Fruit fly (Drosophila melanogaster) whole organism, prepupa: Measurements from ENCODE around the gene CG12099.

Experiments used
- CG10631 ChIP-seq: fragments of 200-800 bp; sonication (Bioruptor generic); optimal IDR thresholded peaks from 2 replicates; lab custom pipeline; 2016; ENCODE audit warnings: missing biosample characterization, missing genetic modification characterization
- CG10669 ChIP-seq: fragments of 200-800 bp; sonication (Bioruptor generic); optimal IDR thresholded peaks from 3 replicates; lab custom pipeline; 2018; ENCODE audit warnings: missing biosample characterization, mild to moderate bottlenecking, missing genetic modification characterization, moderate library complexity
- CG11294 ChIP-seq: fragments of 200-800 bp; sonication (Bioruptor generic); IDR thresholded peaks from 2 replicates; pipeline ENCODE4 v1.3.6; 2022; ENCODE audit warnings: missing biosample characterization, missing genetic modification characterization
- CG11762 ChIP-seq: fragments of 200-800 bp; sonication (Bioruptor generic); optimal IDR thresholded peaks from 3 replicates; lab custom pipeline; 2016; ENCODE audit warnings: missing biosample characterization, missing genetic modification characterization; ENCODE audit not compliant: insufficient read depth
- CG15336 ChIP-seq: fragments of 200-800 bp; sonication (Bioruptor generic); IDR thresholded peaks from 2 replicates; pipeline ENCODE4 v1.3.6; 2022; ENCODE audit warnings: missing biosample characterization, missing genetic modification characterization
- CG1621 ChIP-seq: fragments of 200-800 bp; sonication (Bioruptor generic); optimal IDR thresholded peaks from 3 replicates; lab custom pipeline; 2018; ENCODE audit warnings: missing biosample characterization, mild to moderate bottlenecking, missing genetic modification characterization
- CG16779 ChIP-seq: fragments of 200-800 bp; sonication (Bioruptor generic); optimal IDR thresholded peaks from 3 replicates; lab custom pipeline; 2017; ENCODE audit warnings: missing biosample characterization, mild to moderate bottlenecking, missing genetic modification characterization
- CG3032 ChIP-seq: fragments of 200-800 bp; optimal IDR thresholded peaks from 2 replicates; lab custom pipeline; 2019; ENCODE audit warnings: missing biosample characterization, mild to moderate bottlenecking, missing genetic modification characterization, moderate library complexity
- CG32006 ChIP-seq: fragments of 200-800 bp; sonication (Bioruptor generic); optimal IDR thresholded peaks from 3 replicates; lab custom pipeline; 2017; ENCODE audit warnings: missing biosample characterization, mild to moderate bottlenecking, missing genetic modification characterization
- CG34406 ChIP-seq: fragments of 200-800 bp; sonication (Bioruptor generic); optimal IDR thresholded peaks from 3 replicates; lab custom pipeline; 2016; ENCODE audit warnings: missing biosample characterization, missing genetic modification characterization
- CG3919 ChIP-seq: fragments of 200-800 bp; sonication (Bioruptor generic); optimal IDR thresholded peaks from 3 replicates; lab custom pipeline; 2016; ENCODE audit warnings: missing biosample characterization, missing genetic modification characterization
- CG6163 ChIP-seq: fragments of 200-800 bp; sonication (Bioruptor generic); IDR thresholded peaks from 3 replicates; pipeline ENCODE4 v1.3.6; 2022; ENCODE audit warnings: missing biosample characterization, missing genetic modification characterization
- CG6276 ChIP-seq: fragments of 200-800 bp; sonication (Bioruptor generic); optimal IDR thresholded peaks from 2 replicates; lab custom pipeline; 2017; ENCODE audit warnings: missing biosample characterization, mild to moderate bottlenecking, missing genetic modification characterization
- CG6808 ChIP-seq: fragments of 200-800 bp; sonication (Bioruptor generic); optimal IDR thresholded peaks from 3 replicates; lab custom pipeline; 2017; ENCODE audit warnings: missing biosample characterization, missing genetic modification characterization, mild to moderate bottlenecking, moderate library complexity, missing genetic modification reagents
- CG6854 ChIP-seq: fragments of 200-800 bp; sonication (Bioruptor generic); optimal IDR thresholded peaks from 2 replicates; lab custom pipeline; 2017; ENCODE audit warnings: missing biosample characterization, mild to moderate bottlenecking, missing genetic modification characterization
- CG7368 ChIP-seq: fragments of 200-800 bp; sonication (Bioruptor generic); optimal IDR thresholded peaks from 3 replicates; lab custom pipeline; 2016; ENCODE audit warnings: missing biosample characterization, missing genetic modification characterization
- CG8119 ChIP-seq: fragments of 200-800 bp; sonication (Bioruptor generic); IDR thresholded peaks from 3 replicates; pipeline ENCODE4 v1.3.6; 2022; ENCODE audit warnings: missing biosample characterization, missing genetic modification characterization
- Eip75B ChIP-seq: fragments of 200-800 bp; sonication (Bioruptor generic); optimal IDR thresholded peaks from 3 replicates; lab custom pipeline; 2016; ENCODE audit warnings: missing biosample characterization, missing genetic modification characterization
- Eip78C ChIP-seq: fragments of 200-800 bp; sonication (Bioruptor generic); peaks from one replicate; lab custom pipeline; 2016; ENCODE audit warnings: missing biosample characterization, missing genetic modification characterization
- Eip93F ChIP-seq: fragments of 200-800 bp; sonication (Bioruptor generic); optimal IDR thresholded peaks from 2 replicates; lab custom pipeline; 2016; ENCODE audit warnings: missing biosample characterization, mild to moderate bottlenecking, missing genetic modification characterization
- Ets21C ChIP-seq: fragments of 200-800 bp; sonication (Bioruptor generic); optimal IDR thresholded peaks from 3 replicates; lab custom pipeline; 2016; ENCODE audit warnings: missing biosample characterization, missing genetic modification characterization
- Ets96B ChIP-seq: fragments of 200-800 bp; optimal IDR thresholded peaks from 2 replicates; lab custom pipeline; 2019; ENCODE audit warnings: missing biosample characterization, mild to moderate bottlenecking, missing genetic modification characterization, moderate library complexity
- Hr38 ChIP-seq: sonication (Bioruptor generic); optimal IDR thresholded peaks from 2 replicates; lab custom pipeline; 2016; ENCODE audit warnings: missing biosample characterization, missing genetic modification characterization
- Hr4 ChIP-seq: fragments of 200-800 bp; sonication (Bioruptor generic); optimal IDR thresholded peaks from 3 replicates; lab custom pipeline; 2016; ENCODE audit warnings: missing biosample characterization, missing genetic modification characterization
- Met ChIP-seq: fragments of 200-800 bp; sonication (Bioruptor generic); optimal IDR thresholded peaks from 3 replicates; lab custom pipeline; 2016; ENCODE audit warnings: missing biosample characterization, missing genetic modification characterization
- achi ChIP-seq: fragments of 200-800 bp; sonication (Bioruptor generic); optimal IDR thresholded peaks from 3 replicates; lab custom pipeline; 2016; ENCODE audit warnings: missing biosample characterization, missing genetic modification characterization
- cyc ChIP-seq: fragments of 200-800 bp; sonication (Bioruptor generic); optimal IDR thresholded peaks from 3 replicates; lab custom pipeline; 2016; ENCODE audit warnings: missing biosample characterization, missing genetic modification characterization
- dsx ChIP-seq: fragments of 200-800 bp; optimal IDR thresholded peaks from 3 replicates; lab custom pipeline; 2019; ENCODE audit warnings: missing biosample characterization, mild to moderate bottlenecking, missing genetic modification characterization, moderate library complexity; ENCODE audit not compliant: poor library complexity, severe bottlenecking
- eg ChIP-seq: fragments of 200-800 bp; sonication (Bioruptor generic); IDR thresholded peaks from 3 replicates; pipeline ENCODE4 v1.3.6; 2022; ENCODE audit warnings: missing biosample characterization, missing genetic modification characterization
- esn ChIP-seq: fragments of 200-800 bp; sonication (Bioruptor generic); optimal IDR thresholded peaks from 2 replicates; lab custom pipeline; 2016; ENCODE audit warnings: missing biosample characterization, mild to moderate bottlenecking, missing genetic modification characterization, moderate library complexity
- fd59A ChIP-seq: fragments of 200-800 bp; sonication (Bioruptor generic); optimal IDR thresholded peaks from 2 replicates; lab custom pipeline; 2017; ENCODE audit warnings: missing biosample characterization, mild to moderate bottlenecking, missing genetic modification characterization, missing genetic modification reagents
- fkh ChIP-seq: fragments of 200-800 bp; sonication (Bioruptor generic); optimal IDR thresholded peaks from 3 replicates; lab custom pipeline; 2017; ENCODE audit warnings: missing biosample characterization, mild to moderate bottlenecking, missing genetic modification characterization, moderate library complexity
- lz ChIP-seq: fragments of 200-800 bp; sonication (Bioruptor generic); optimal IDR thresholded peaks from 3 replicates; lab custom pipeline; 2016; ENCODE audit warnings: missing biosample characterization, missing genetic modification characterization
- pdm3 ChIP-seq: fragments of 200-800 bp; sonication (Bioruptor generic); optimal IDR thresholded peaks from 3 replicates; lab custom pipeline; 2016; ENCODE audit warnings: missing biosample characterization, missing genetic modification characterization
- ss ChIP-seq, 2 experiments: fragments of 200-800 bp; sonication (Bioruptor generic); optimal IDR thresholded peaks; 2 replicates in 1 of 2; 3 replicates in 1 of 2; lab custom pipeline; 2017 to 2018; ENCODE audit warnings: mild to moderate bottlenecking in 2 of 2, missing biosample characterization in 2 of 2, missing genetic modification characterization in 2 of 2, moderate library complexity in 1 of 2
- svp ChIP-seq: fragments of 200-800 bp; sonication (Bioruptor generic); peaks from one replicate; lab custom pipeline; 2016; ENCODE audit warnings: missing biosample characterization, missing genetic modification characterization
- vri ChIP-seq: fragments of 200-800 bp; sonication (Bioruptor generic); optimal IDR thresholded peaks from 3 replicates; lab custom pipeline; 2016; ENCODE audit warnings: missing biosample characterization, mild to moderate bottlenecking, missing genetic modification characterization

CG12099 gene

dm6 chr3L:1579169-1579853 is 21.0 kb upstream of the CG12099 start (continued):
- TF ChIP-seq CG3919 (GFP tag; lab: Kevin White, UChicago), result peak; percentile 31
- peak; percentile 4 for TF ChIP-seq cyc (GFP tag; lab: Kevin White, UChicago)
- TF ChIP-seq Hr4 (GFP tag; lab: Kevin White, UChicago), result peak; percentile 53
- peak; percentile 60 for TF ChIP-seq CG32006 (GFP tag; lab: Kevin White, UChicago)
- TF ChIP-seq esn, result peak; percentile 41
- TF ChIP-seq CG11294, result no peak
- TF ChIP-seq CG3032 (tag; lab: Kevin White, UChicago), result peak; percentile 12
- no peak for TF ChIP-seq CG6808
- TF ChIP-seq CG10631 (GFP tag; lab: Kevin White, UChicago), result peak; percentile 26

- TF ChIP-seq fkh (peak; percentile 64), fd59A (no peak), pdm3 (GFP tag; lab: Kevin White, UChicago) (no peak), svp (GFP tag; lab: Kevin White, UChicago) (peak; percentile 61), achi (GFP tag; lab: Kevin White, UChicago) (peak; percentile 19), vri (GFP tag; lab: Kevin White, UChicago) (no peak), CG8119 (0 out of 3 replicates have a peak, but pooled peaks have one; percentile 16), CG15336 (GFP tag; lab: Robert Waterston, UW) (no peak), CG11762 (GFP tag; lab: Kevin White, UChicago) (no peak), CG6163 (GFP tag; lab: Robert Waterston, UW) (peak; percentile 33; the same call in 1 of the 3 replicates), Hr38 (GFP tag; lab: Kevin White, UChicago) (no peak), Met (GFP tag; lab: Kevin White, UChicago) (no peak), Eip78C (GFP tag; lab: Kevin White, UChicago) (peak; percentile 52), eg (GFP tag; lab: Robert Waterston, UW) (no peak), CG3919 (GFP tag; lab: Kevin White, UChicago) (peak; percentile 5), lz (no peak), Hr4 (GFP tag; lab: Kevin White, UChicago) (peak; percentile 1)
These were observed 20.2 kb upstream of the CG12099 start for dm6 chr3L:1578391-1578948.

dm6 chr3L:1577338-1577737 is 19.1 kb upstream of the CG12099 start:
- TF ChIP-seq eg (GFP tag; lab: Robert Waterston, UW), result 0 out of 3 replicates have a peak, but pooled peaks have one; percentile 26
- TF ChIP-seq Eip75B, result no peak
- TF ChIP-seq, all 60 proteins: peak for 1

- no peak for TF ChIP-seq CG7368
- peak; percentile 33; the same call in 1 of the 3 replicates for TF ChIP-seq CG6163 (GFP tag; lab: Robert Waterston, UW)
- TF ChIP-seq eg (GFP tag; lab: Robert Waterston, UW), result 0 out of 3 replicates have a peak, but pooled peaks have one; percentile 21
- no peak for TF ChIP-seq CG3032 (tag; lab: Kevin White, UChicago)
- TF ChIP-seq Eip93F (GFP tag; lab: Kevin White, UChicago), result no peak
- peak; percentile 85 for TF ChIP-seq Eip78C (GFP tag; lab: Kevin White, UChicago)
- TF ChIP-seq dsx (GFP tag; lab: Kevin White, UChicago), result peak; percentile 45
- peak; percentile 71 for TF ChIP-seq CG6854 (GFP tag; lab: Kevin White, UChicago)
- peak; percentile 7 for TF ChIP-seq CG16779 (tag; lab: Kevin White, UChicago)
- TF ChIP-seq Ets21C (GFP tag; lab: Kevin White, UChicago), result no peak
- TF ChIP-seq CG10669 (GFP tag; lab: Kevin White, UChicago), result no peak
- TF ChIP-seq CG6808, result peak; percentile 29
- TF ChIP-seq esn, result no peak
- no peak for TF ChIP-seq Ets96B
- TF ChIP-seq CG34406 (GFP tag; lab: Kevin White, UChicago), result no peak
- peak in 1 of 2 experiments; percentile 42 for TF ChIP-seq ss (GFP tag; optimal IDR thresholded peaks at IDR 0.05; lab: Kevin White, UChicago)
- TF ChIP-seq CG6276, result peak; percentile 36
- TF ChIP-seq Met (GFP tag; lab: Kevin White, UChicago), result no peak
- TF ChIP-seq lz, result no peak
- TF ChIP-seq CG8119, result 0 out of 3 replicates have a peak, but pooled peaks have one; percentile 15
- no peak for TF ChIP-seq CG1621 (tag; lab: Kevin White, UChicago)
These were observed 18.3 kb upstream of the CG12099 start, which contains the start of gene CG13917 for dm6 chr3L:1576489-1577106. TSS of gene CG13917 (plus strand) at chr3L:1576699.
